Fruit fly (Drosophila melanogaster): Measurements from ENCODE around the gene CG33688.

DNA sequence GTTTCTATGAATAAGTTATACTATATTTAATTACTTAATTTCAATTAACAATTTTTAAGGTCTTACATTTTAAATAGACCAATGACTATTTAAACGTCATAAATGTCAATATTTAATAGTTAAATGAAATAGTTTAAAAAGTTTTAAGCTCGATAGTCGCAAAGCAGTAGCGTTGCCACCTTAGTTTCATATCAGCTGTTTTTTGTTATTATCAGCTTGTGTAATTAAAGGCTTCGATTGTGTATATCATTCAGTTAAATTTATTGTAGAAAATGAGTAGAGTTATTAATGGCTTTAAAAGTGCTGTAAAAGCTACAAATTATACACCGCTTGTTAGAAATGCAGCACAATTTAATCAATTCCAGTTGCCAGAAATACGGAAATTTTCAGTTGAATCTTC, 33.9 kb downstream of the CG33688 start, which contains the start of gene Hsc20:
- TF ChIP-seq MESR4 (GFP tag; optimal IDR thresholded peaks at IDR 0.05) (no peak), CG17912 (GFP tag; optimal IDR thresholded peaks at IDR 0.05) (no peak), CG7556 (GFP tag; optimal IDR thresholded peaks at IDR 0.05) (no peak), CG7928 (GFP tag; optimal IDR thresholded peaks at IDR 0.05) (no peak), CG17612 (GFP tag; IDR thresholded peaks at IDR 0.05) (no peak)

Measured in whole organism, embryonic.